Worm (Caenorhabditis elegans) whole organism, midembryonic: ENCODE data around the gene B0524.5.

Experiments used
- T22C8.4 ChIP-seq: fragments of 200-800 bp; sonication (Bioruptor generic); IDR thresholded peaks from 2 replicates; pipeline ENCODE4 v1.3.6; 2022; ENCODE audit warnings: missing genetic modification characterization, missing compliant biosample characterization
- cog-1 ChIP-seq: sonication (generic microtip); optimal IDR thresholded peaks from 2 replicates; lab custom pipeline; 2016; ENCODE audit warnings: missing genetic modification characterization, missing compliant biosample characterization
- flt-1 ChIP-seq: fragments of 200-800 bp; sonication (Bioruptor generic); IDR thresholded peaks from 2 replicates; pipeline ENCODE4 v1.3.6; 2022; ENCODE audit warnings: missing genetic modification characterization, missing compliant biosample characterization
- med-1 ChIP-seq: sonication (generic microtip); optimal IDR thresholded peaks from 2 replicates; lab custom pipeline; 2017; ENCODE audit warnings: missing genetic modification characterization, mild to moderate bottlenecking, missing compliant biosample characterization, antibody characterized with exemption, missing genetic modification reagents; ENCODE audit not compliant: insufficient read depth
- tab-1 ChIP-seq: fragments of 200-800 bp; sonication (Bioruptor generic); IDR thresholded peaks from 2 replicates; pipeline ENCODE4 v1.3.6; 2022; ENCODE audit warnings: missing genetic modification characterization, missing compliant biosample characterization
- ztf-23 ChIP-seq: fragments of 200-800 bp; sonication (Bioruptor generic); IDR thresholded peaks from 2 replicates; pipeline ENCODE4 v1.3.6; 2022; ENCODE audit warnings: missing genetic modification reagents, missing genetic modification characterization, missing compliant biosample characterization
- ztf-29 ChIP-seq: fragments of 200-800 bp; sonication (Bioruptor generic); IDR thresholded peaks from 2 replicates; pipeline ENCODE4 v1.3.6; 2022; ENCODE audit warnings: missing genetic modification reagents, missing genetic modification characterization, missing compliant biosample characterization

DNA sequence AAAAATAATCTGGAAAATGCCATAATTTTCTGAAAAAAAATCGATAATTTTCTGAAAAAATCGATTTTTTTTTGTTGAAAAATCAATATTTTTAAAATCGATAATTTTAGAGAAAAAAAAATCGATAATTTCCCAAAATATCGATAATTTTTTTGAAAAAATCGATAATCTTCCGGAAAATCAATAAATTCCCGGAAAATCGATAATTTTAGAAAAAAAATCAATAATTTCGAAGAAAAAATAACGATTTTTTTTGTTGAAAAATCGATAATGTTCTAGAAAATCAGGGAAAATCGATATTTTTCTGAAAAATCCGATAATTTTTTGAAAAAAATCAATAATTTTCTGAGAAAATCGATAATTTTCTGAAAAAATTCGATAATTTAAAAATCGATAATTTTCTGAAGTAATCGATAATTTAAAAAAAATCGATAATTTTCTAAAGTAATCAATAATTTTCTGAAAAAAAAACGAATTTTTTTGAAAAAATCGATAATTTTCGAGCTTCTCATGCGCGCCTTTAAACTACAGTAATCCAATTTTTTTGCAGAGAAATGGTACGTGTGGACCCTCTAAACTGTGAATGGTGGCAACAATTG lies 17.3 kb downstream of the B0524.5 start:
- TF ChIP-seq T22C8.4 (GFP tag; lab: Robert Waterston, UW), result peak; percentile 81
- no peak for TF ChIP-seq ztf-29 (GFP tag; lab: Robert Waterston, UW)
- TF ChIP-seq ztf-23 (GFP tag; lab: Robert Waterston, UW), result no peak
- no peak for TF ChIP-seq tab-1 (GFP tag; lab: Robert Waterston, UW)
- no peak for TF ChIP-seq flt-1
- no peak for TF ChIP-seq cog-1 (tag; lab: Kevin White, UChicago)
- no peak for TF ChIP-seq med-1
